Fruit fly (Drosophila melanogaster) whole organism, wandering third instar larva: Measurements from ENCODE around the gene CG14635.

Source experiments
- GATAd ChIP-seq: sonication (Bioruptor generic); optimal IDR thresholded peaks from 2 replicates; lab custom pipeline; 2016; ENCODE audit warnings: missing biosample characterization, missing genetic modification characterization
- ey ChIP-seq: fragments of 200-800 bp; sonication (Bioruptor generic); optimal IDR thresholded peaks from 2 replicates; lab custom pipeline; 2016; ENCODE audit warnings: missing biosample characterization, missing genetic modification characterization
- pan ChIP-seq: fragments of >200 bp; optimal IDR thresholded peaks from 2 replicates; lab custom pipeline; 2017

DNA sequence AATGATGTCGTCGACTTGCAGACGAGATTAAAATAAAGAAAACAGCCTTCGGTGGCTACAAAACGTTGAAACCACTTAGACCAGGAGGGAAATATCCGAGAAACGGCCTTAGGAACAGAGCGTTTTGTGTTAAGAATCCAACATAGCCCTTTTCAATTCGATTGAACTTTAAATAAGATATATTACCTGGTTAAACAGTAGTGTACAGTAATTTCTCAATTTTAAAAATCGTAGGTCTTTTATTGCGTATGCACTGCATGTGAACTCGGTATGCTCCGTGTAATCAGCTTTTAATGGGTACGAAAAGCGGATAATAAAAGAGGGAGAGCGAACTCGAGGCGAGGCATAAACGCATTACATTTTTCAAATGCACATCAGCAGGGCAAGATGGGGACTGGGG lies 6.6 kb upstream of the CG14635 start:
- TF ChIP-seq GATAd (GFP tag; lab: Kevin White, UChicago) (no peak), ey (GFP tag; lab: Kevin White, UChicago) (no peak), pan (lab: Kevin White, UChicago) (no peak)
